Fruit fly (Drosophila melanogaster): ENCODE data around the gene sgl.
A peak's percentile ranks its signal among the peaks of the same experiment; 100 is the strongest.

The sgl gene

DNA sequence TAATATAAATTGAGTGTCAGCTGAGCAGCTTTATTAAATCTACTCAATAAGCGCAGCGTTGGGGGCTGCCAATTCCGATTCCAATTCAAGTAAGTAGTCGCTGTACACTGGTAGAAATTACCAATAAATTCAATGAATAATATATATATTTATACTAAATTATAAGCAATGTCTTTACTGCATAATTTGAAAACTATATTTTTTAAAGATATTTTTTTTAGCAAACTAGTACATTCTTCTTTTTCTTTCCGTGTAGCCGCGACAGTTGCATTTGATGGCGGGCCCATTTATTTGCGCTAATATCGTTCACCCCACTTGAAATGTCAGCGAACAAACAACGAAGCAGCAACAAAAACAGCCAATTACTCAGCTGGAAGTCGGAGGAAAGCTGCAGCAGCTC, 12.8 kb upstream of the sgl start (continued):
- no peak for TF ChIP-seq YL-1 (GFP tag; optimal IDR thresholded peaks at IDR 0.05)
- TF ChIP-seq Pdp1 (GFP tag; optimal IDR thresholded peaks at IDR 0.05) = no peak
- no peak for TF ChIP-seq Doc2 (GFP tag; IDR thresholded peaks at IDR 0.05)
- peak; percentile 65 for TF ChIP-seq E2f1 (GFP tag; IDR thresholded peaks at IDR 0.05)
- TF ChIP-seq tio (GFP tag; optimal IDR thresholded peaks at IDR 0.05) = peak; percentile 27
- TF ChIP-seq CG4404 (GFP tag; IDR thresholded peaks at IDR 0.05) = 0 out of 2 replicates have a peak, but pooled peaks have one; percentile 29
- no peak for TF ChIP-seq CG10321 (GFP tag; IDR thresholded peaks at IDR 0.05)
- TF ChIP-seq cwo (GFP tag; optimal IDR thresholded peaks at IDR 0.05) = peak; percentile 43
- no peak for TF ChIP-seq sna (GFP tag; IDR thresholded peaks at IDR 0.05; ENCODE audit: partially characterized antibody)
- peak; percentile 28; the same call in 1 of the 2 replicates for TF ChIP-seq E2f2 (GFP tag; IDR thresholded peaks at IDR 0.05)
- TF ChIP-seq slou (GFP tag; optimal IDR thresholded peaks at IDR 0.05) = no peak
- TF ChIP-seq CG11093 (GFP tag; IDR thresholded peaks at IDR 0.05) = peak; percentile 33; the same call in 1 of the 3 replicates
- peak; percentile 32; the same call in 1 of the 3 replicates for TF ChIP-seq Aef1 (GFP tag; IDR thresholded peaks at IDR 0.05)
- no peak for TF ChIP-seq CG6175 (GFP tag; IDR thresholded peaks at IDR 0.05)
- no peak for TF ChIP-seq Adf1 (GFP tag; IDR thresholded peaks at IDR 0.05)
- no peak for TF ChIP-seq ash1 (GFP tag; optimal IDR thresholded peaks at IDR 0.05)
- TF ChIP-seq Side (GFP tag; optimal IDR thresholded peaks at IDR 0.05) = no peak
- no peak for TF ChIP-seq Dp (GFP tag; optimal IDR thresholded peaks at IDR 0.05)
- peak; percentile 52 for TF ChIP-seq esg (GFP tag; conservative IDR thresholded peaks at IDR 0.05)
- peak; percentile 75 for TF ChIP-seq CG17359 (tag; optimal IDR thresholded peaks at IDR 0.05)
- no peak for TF ChIP-seq ac (GFP tag; optimal IDR thresholded peaks at IDR 0.05)
- peak; percentile 72 for TF ChIP-seq Blimp-1 (GFP tag; optimal IDR thresholded peaks at IDR 0.05)
- TF ChIP-seq Rfx (GFP tag; IDR thresholded peaks at IDR 0.05) = peak; percentile 46
- TF ChIP-seq aop (GFP tag; IDR thresholded peaks at IDR 0.05) = no peak
- TF ChIP-seq bcd (GFP tag; optimal IDR thresholded peaks at IDR 0.05) = peak; percentile 59
- peak; percentile 40 for TF ChIP-seq CG10654 (GFP tag; optimal IDR thresholded peaks at IDR 0.05)
- TF ChIP-seq CG1603 (tag; optimal IDR thresholded peaks at IDR 0.05) = no peak
- TF ChIP-seq insv (GFP tag; optimal IDR thresholded peaks at IDR 0.05) = no peak
- TF ChIP-seq pnt (GFP tag; optimal IDR thresholded peaks at IDR 0.05) = no peak
- no peak for TF ChIP-seq Trl (optimal IDR thresholded peaks at IDR 0.05)
- TF ChIP-seq Trl (GFP tag; optimal IDR thresholded peaks at IDR 0.05) = no peak
- TF ChIP-seq NC2β (GFP tag; optimal IDR thresholded peaks at IDR 0.05) = no peak
- TF ChIP-seq peb (GFP tag; IDR thresholded peaks at IDR 0.05) = no peak
- TF ChIP-seq chif (GFP tag; optimal IDR thresholded peaks at IDR 0.05) = no peak
- TF ChIP-seq ato (GFP tag; IDR thresholded peaks at IDR 0.05; ENCODE audit: partially characterized antibody) = no peak
- peak; percentile 25 for TF ChIP-seq Hmr (GFP tag; optimal IDR thresholded peaks at IDR 0.05)
- no peak for TF ChIP-seq CG12744 (GFP tag; optimal IDR thresholded peaks at IDR 0.05)
- peak; percentile 45; the same call in 1 of the 2 replicates for TF ChIP-seq CG17328 (GFP tag; IDR thresholded peaks at IDR 0.05)
- TF ChIP-seq cas (GFP tag; IDR thresholded peaks at IDR 0.05) = 0 out of 2 replicates have a peak, but pooled peaks have one; percentile 7
- TF ChIP-seq ara (GFP tag; IDR thresholded peaks at IDR 0.05) = peak; percentile 35; the same call in 1 of the 2 replicates
- 0 out of 2 replicates have a peak, but pooled peaks have one; percentile 24 for TF ChIP-seq CG32772 (GFP tag; IDR thresholded peaks at IDR 0.05)
- TF ChIP-seq tll (GFP tag; optimal IDR thresholded peaks at IDR 0.05) = no peak
- TF ChIP-seq CG1529 (GFP tag; optimal IDR thresholded peaks at IDR 0.05) = no peak
- TF ChIP-seq unpg (GFP tag; optimal IDR thresholded peaks at IDR 0.05) = peak; percentile 70
- peak; percentile 47 for TF ChIP-seq CG8359 (GFP tag; optimal IDR thresholded peaks at IDR 0.05; ENCODE audit: borderline replicate concordance)
- TF ChIP-seq Lim3 (GFP tag; IDR thresholded peaks at IDR 0.05) = peak; percentile 52; the same call in 1 of the 2 replicates
- TF ChIP-seq MBD-R2 (GFP tag; IDR thresholded peaks at IDR 0.05) = peak; percentile 46; the same call in 1 of the 2 replicates
- no peak for TF ChIP-seq btn (GFP tag; optimal IDR thresholded peaks at IDR 0.05)
- no peak for TF ChIP-seq Neu2 (GFP tag; optimal IDR thresholded peaks at IDR 0.05; ENCODE audit: borderline replicate concordance)
- peak; percentile 71 for TF ChIP-seq CG31441 (GFP tag; IDR thresholded peaks at IDR 0.05)
- no peak for TF ChIP-seq mirr (GFP tag; optimal IDR thresholded peaks at IDR 0.05)

All from whole organism, embryonic.